Worm (Caenorhabditis elegans) whole organism, late embryonic: ENCODE results near the gene T03F6.9.

Experiments
- ama-1 ChIP-seq: fragments of 150-350 bp; optimal IDR thresholded peaks from 2 replicates; lab custom pipeline; 2014
- fkh-6 ChIP-seq: sonication (generic microtip); optimal IDR thresholded peaks from 2 replicates; lab custom pipeline; 2016; ENCODE audit warnings: missing genetic modification characterization, missing compliant biosample characterization
- hlh-15 ChIP-seq: sonication (generic microtip); optimal IDR thresholded peaks from 2 replicates; lab custom pipeline; 2016; ENCODE audit warnings: missing genetic modification characterization, missing compliant biosample characterization
- hlh-30 ChIP-seq: sonication (generic microtip); optimal IDR thresholded peaks from 2 replicates; lab custom pipeline; 2017; ENCODE audit warnings: antibody characterized with exemption, missing genetic modification characterization, missing compliant biosample characterization; ENCODE audit not compliant: insufficient read depth
- odd-2 ChIP-seq: sonication (generic microtip); optimal IDR thresholded peaks from 2 replicates; lab custom pipeline; 2017; ENCODE audit warnings: antibody characterized with exemption, mild to moderate bottlenecking, missing genetic modification characterization, missing compliant biosample characterization
- pha-2 ChIP-seq: sonication (generic microtip); optimal IDR thresholded peaks from 2 replicates; lab custom pipeline; 2017; ENCODE audit warnings: mild to moderate bottlenecking, missing genetic modification characterization, missing compliant biosample characterization
- pqm-1 ChIP-seq: sonication (generic microtip); optimal IDR thresholded peaks from 2 replicates; lab custom pipeline; 2016; ENCODE audit warnings: missing genetic modification characterization, missing compliant biosample characterization
- unc-86 ChIP-seq: sonication (generic microtip); optimal IDR thresholded peaks from 2 replicates; lab custom pipeline; 2016; ENCODE audit warnings: missing genetic modification characterization, missing compliant biosample characterization

- TF ChIP-seq hlh-15 (tag; lab: Kevin White, UChicago): no peak
- TF ChIP-seq unc-86 (tag; lab: Kevin White, UChicago): no peak
- no peak for TF ChIP-seq odd-2 (tag; lab: Kevin White, UChicago)
- TF ChIP-seq pqm-1 (tag; lab: Kevin White, UChicago): no peak
- no peak for TF ChIP-seq hlh-30 (tag; lab: Kevin White, UChicago)
- TF ChIP-seq fkh-6 (tag; lab: Kevin White, UChicago): no peak
- TF ChIP-seq pha-2 (tag; lab: Kevin White, UChicago): no peak
- TF ChIP-seq ama-1 (lab: Kevin White, UChicago): no peak
Observed at ce11 chrIII:13402934-13403333, 32.1 kb upstream of the T03F6.9 start, which contains the start of gene mig-18.
